Fruit fly (Drosophila melanogaster) whole organism, embryonic: ENCODE data around the gene MED15.

Source experiments
- Bdp1 ChIP-seq: fragments of 200-800 bp; sonication (Bioruptor generic); optimal IDR thresholded peaks from 3 replicates; lab custom pipeline; 2016; ENCODE audit warnings: missing biosample characterization, missing genetic modification characterization
- Blimp-1 ChIP-seq: fragments of 200-800 bp; sonication (Bioruptor generic); optimal IDR thresholded peaks from 3 replicates; lab custom pipeline; 2018; ENCODE audit warnings: missing biosample characterization, missing genetic modification characterization, mild to moderate bottlenecking, moderate library complexity, missing genetic modification reagents
- CG10267 ChIP-seq: fragments of 200-800 bp; sonication (Bioruptor generic); optimal IDR thresholded peaks from 2 replicates; lab custom pipeline; 2018; ENCODE audit warnings: missing biosample characterization, mild to moderate bottlenecking, missing genetic modification characterization, moderate library complexity
- CG11456 ChIP-seq: fragments of 200-800 bp; sonication (Bioruptor generic); IDR thresholded peaks from 3 replicates; pipeline ENCODE4 v1.3.6; 2022; ENCODE audit warnings: missing biosample characterization, missing genetic modification characterization
- CG12744 ChIP-seq: fragments of 200-800 bp; sonication (Bioruptor generic); optimal IDR thresholded peaks from 2 replicates; lab custom pipeline; 2016; ENCODE audit warnings: missing biosample characterization, missing genetic modification characterization
- CG14014 ChIP-seq: fragments of 200-800 bp; sonication (Bioruptor generic); IDR thresholded peaks from 2 replicates; pipeline ENCODE4 v1.3.6; 2022; ENCODE audit warnings: missing biosample characterization, missing genetic modification characterization
- CG14441 ChIP-seq: fragments of 200-800 bp; sonication (Bioruptor generic); IDR thresholded peaks from 2 replicates; pipeline ENCODE4 v1.3.6; 2022; ENCODE audit warnings: missing biosample characterization, missing genetic modification characterization
- CG1602 ChIP-seq: fragments of 200-800 bp; sonication (Bioruptor generic); optimal IDR thresholded peaks from 3 replicates; lab custom pipeline; 2016; ENCODE audit warnings: missing biosample characterization, missing genetic modification characterization
- CG18262 ChIP-seq: fragments of 200-800 bp; optimal IDR thresholded peaks from 3 replicates; lab custom pipeline; 2019; ENCODE audit warnings: missing biosample characterization, mild to moderate bottlenecking, missing genetic modification characterization, moderate library complexity
- CG18599 ChIP-seq: fragments of 200-800 bp; sonication (Bioruptor generic); optimal IDR thresholded peaks from 3 replicates; lab custom pipeline; 2017; ENCODE audit warnings: missing biosample characterization, missing genetic modification characterization, mild to moderate bottlenecking, moderate library complexity, missing genetic modification reagents
- CG18764 ChIP-seq: fragments of 200-800 bp; sonication (Bioruptor generic); optimal IDR thresholded peaks from 3 replicates; lab custom pipeline; 2016; ENCODE audit warnings: missing biosample characterization, missing genetic modification characterization
- CG31224 ChIP-seq: fragments of 200-800 bp; sonication (Bioruptor generic); IDR thresholded peaks from 2 replicates; pipeline ENCODE4 v1.3.6; 2022; ENCODE audit warnings: missing biosample characterization, missing genetic modification characterization
- CG31441 ChIP-seq: fragments of 200-800 bp; sonication (Bioruptor generic); IDR thresholded peaks from 2 replicates; pipeline ENCODE4 v1.3.6; 2022; ENCODE audit warnings: missing biosample characterization, missing genetic modification characterization
- CG34422 ChIP-seq: fragments of 200-800 bp; sonication (Bioruptor generic); IDR thresholded peaks from 3 replicates; pipeline ENCODE4 v1.3.6; 2022; ENCODE audit warnings: missing biosample characterization, missing genetic modification characterization
- CG3995 ChIP-seq: fragments of 200-800 bp; sonication (Bioruptor generic); optimal IDR thresholded peaks from 3 replicates; lab custom pipeline; 2016; ENCODE audit warnings: missing biosample characterization, missing genetic modification characterization
- CG4617 ChIP-seq: fragments of 200-800 bp; sonication (Bioruptor generic); optimal IDR thresholded peaks from 3 replicates; lab custom pipeline; 2016; ENCODE audit warnings: missing biosample characterization, missing genetic modification characterization, borderline replicate concordance
- CG7928 ChIP-seq: fragments of 200-800 bp; sonication (Bioruptor generic); optimal IDR thresholded peaks from 2 replicates; lab custom pipeline; 2017; ENCODE audit warnings: missing biosample characterization, mild to moderate bottlenecking, missing genetic modification characterization
- CG8765 ChIP-seq: fragments of 200-800 bp; sonication (Bioruptor generic); IDR thresholded peaks from 2 replicates; pipeline ENCODE4 v1.3.6; 2022; ENCODE audit warnings: missing biosample characterization, missing genetic modification characterization
- CG8944 ChIP-seq: fragments of 200-800 bp; sonication (Bioruptor generic); optimal IDR thresholded peaks from 3 replicates; lab custom pipeline; 2016; ENCODE audit warnings: missing biosample characterization, missing genetic modification characterization
- CG9609 ChIP-seq: fragments of 200-800 bp; sonication (Bioruptor generic); optimal IDR thresholded peaks from 3 replicates; lab custom pipeline; 2016; ENCODE audit warnings: missing biosample characterization, missing genetic modification characterization
- Dfd ChIP-seq, 2 experiments: fragments of >200 bp; optimal IDR thresholded peaks; 2 replicates each; lab custom pipeline; 2017; ENCODE audit warnings: missing biosample characterization in 2 of 2, missing genetic modification characterization in 2 of 2
- Drgx ChIP-seq: fragments of 200-800 bp; sonication (Bioruptor generic); IDR thresholded peaks from 2 replicates; pipeline ENCODE4 v1.3.6; 2022; ENCODE audit warnings: missing biosample characterization, missing genetic modification characterization
- Fer2 ChIP-seq: fragments of 200-800 bp; sonication (Bioruptor generic); optimal IDR thresholded peaks from 2 replicates; lab custom pipeline; 2018; ENCODE audit warnings: missing biosample characterization, mild to moderate bottlenecking, missing genetic modification characterization, moderate library complexity
- HmgD ChIP-seq: fragments of 200-800 bp; sonication (Bioruptor generic); optimal IDR thresholded peaks from 3 replicates; lab custom pipeline; 2016; ENCODE audit warnings: missing biosample characterization, missing genetic modification characterization
- Jarid2 ChIP-seq: fragments of 200-800 bp; sonication (Bioruptor generic); optimal IDR thresholded peaks from 3 replicates; lab custom pipeline; 2017; ENCODE audit warnings: mild to moderate bottlenecking, missing biosample characterization, missing genetic modification reagents, missing genetic modification characterization
- MESR4 ChIP-seq: fragments of 200-800 bp; sonication (Bioruptor generic); optimal IDR thresholded peaks from 2 replicates; lab custom pipeline; 2018; ENCODE audit warnings: missing biosample characterization, mild to moderate bottlenecking, missing genetic modification characterization, moderate library complexity
- Max ChIP-seq: fragments of 200-800 bp; sonication (Bioruptor generic); optimal IDR thresholded peaks from 2 replicates; lab custom pipeline; 2016; ENCODE audit warnings: missing biosample characterization, mild to moderate bottlenecking, missing genetic modification characterization
- Ptx1 ChIP-seq: fragments of 200-800 bp; sonication (Bioruptor generic); IDR thresholded peaks from 2 replicates; pipeline ENCODE4 v1.3.6; 2022; ENCODE audit warnings: missing biosample characterization, missing genetic modification characterization
- Rfx ChIP-seq: fragments of 200-800 bp; sonication (Bioruptor generic); IDR thresholded peaks from 2 replicates; pipeline ENCODE4 v1.3.6; 2022; ENCODE audit warnings: missing biosample characterization, missing genetic modification characterization
- Scr ChIP-seq: fragments of 200-800 bp; sonication (Bioruptor generic); IDR thresholded peaks from 2 replicates; pipeline ENCODE4 v1.3.6; 2022; ENCODE audit warnings: missing biosample characterization, missing genetic modification characterization; ENCODE audit not compliant: partially characterized antibody
- Six4 ChIP-seq: fragments of 200-800 bp; sonication (Bioruptor generic); optimal IDR thresholded peaks from 2 replicates; lab custom pipeline; 2016; ENCODE audit warnings: missing biosample characterization, missing genetic modification characterization
- Spps ChIP-seq: fragments of 200-800 bp; sonication (Bioruptor generic); optimal IDR thresholded peaks from 2 replicates; lab custom pipeline; 2018; ENCODE audit warnings: missing biosample characterization, mild to moderate bottlenecking, missing genetic modification characterization
- Ssrp ChIP-seq: fragments of 200-800 bp; sonication (Bioruptor generic); optimal IDR thresholded peaks from 2 replicates; lab custom pipeline; 2018; ENCODE audit warnings: missing biosample characterization, mild to moderate bottlenecking, missing genetic modification characterization, moderate library complexity
- Usf ChIP-seq: fragments of 200-800 bp; sonication (Bioruptor generic); optimal IDR thresholded peaks from 2 replicates; lab custom pipeline; 2017; ENCODE audit warnings: missing genotype, missing biosample characterization, missing genetic modification characterization
- Xbp1 ChIP-seq: fragments of 200-800 bp; sonication (Bioruptor generic); optimal IDR thresholded peaks from 3 replicates; lab custom pipeline; 2016; ENCODE audit warnings: missing biosample characterization, mild to moderate bottlenecking, missing genetic modification characterization
- bab2 ChIP-seq: fragments of 200-800 bp; sonication (Bioruptor generic); optimal IDR thresholded peaks from 2 replicates; lab custom pipeline; 2016; ENCODE audit warnings: missing biosample characterization, missing genetic modification characterization
- bsh ChIP-seq, 2 experiments: fragments of 200-800 bp; sonication (Bioruptor generic); optimal IDR thresholded peaks; 2 replicates each; lab custom pipeline; 2017 to 2018; ENCODE audit warnings: mild to moderate bottlenecking in 2 of 2, missing biosample characterization in 2 of 2, missing genetic modification characterization in 2 of 2, moderate library complexity in 1 of 2
- cad ChIP-seq: fragments of >200 bp; optimal IDR thresholded peaks from 2 replicates; lab custom pipeline; 2017; ENCODE audit warnings: missing biosample characterization, missing genetic modification characterization
- emc ChIP-seq: fragments of 200-800 bp; sonication (Bioruptor generic); optimal IDR thresholded peaks from 2 replicates; lab custom pipeline; 2016; ENCODE audit warnings: missing biosample characterization, missing genetic modification characterization
- gce ChIP-seq: fragments of 200-800 bp; sonication (Bioruptor generic); IDR thresholded peaks from 3 replicates; pipeline ENCODE4 v1.3.6; 2022; ENCODE audit warnings: missing biosample characterization, missing genetic modification characterization
- grau ChIP-seq: fragments of 200-800 bp; optimal IDR thresholded peaks from 3 replicates; lab custom pipeline; 2019; ENCODE audit warnings: missing biosample characterization, mild to moderate bottlenecking, missing genetic modification characterization, moderate library complexity
- hb ChIP-seq: fragments of 200-800 bp; sonication (Bioruptor generic); IDR thresholded peaks from 3 replicates; pipeline ENCODE4 v1.3.6; 2022; ENCODE audit warnings: missing biosample characterization, missing genetic modification characterization; ENCODE audit not compliant: partially characterized antibody
- kni ChIP-seq: fragments of 200-800 bp; sonication (Bioruptor generic); optimal IDR thresholded peaks from 3 replicates; lab custom pipeline; 2017; ENCODE audit warnings: mild to moderate bottlenecking, missing biosample characterization, missing genetic modification reagents, missing genetic modification characterization
- mam ChIP-seq: fragments of 200-800 bp; sonication (Bioruptor generic); optimal IDR thresholded peaks from 3 replicates; lab custom pipeline; 2016; ENCODE audit warnings: missing biosample characterization, missing genetic modification characterization
- prd ChIP-seq, 3 experiments: fragments of >200 bp in 2 of 3; fragments of 200-800 bp in 1 of 3; sonication (Bioruptor generic) in 1 of 3; optimal IDR thresholded peaks in 2 of 3; IDR thresholded peaks in 1 of 3; 2 replicates in 2 of 3; 3 replicates in 1 of 3; pipeline versions ENCODE4 v1.3.6 to Lab custom; 2017 to 2022; ENCODE audit warnings: missing biosample characterization in 1 of 3, missing genetic modification characterization in 1 of 3
- schlank ChIP-seq: fragments of 200-800 bp; sonication (Bioruptor generic); optimal IDR thresholded peaks from 2 replicates; lab custom pipeline; 2018; ENCODE audit warnings: missing biosample characterization, mild to moderate bottlenecking, missing genetic modification characterization
- scrt ChIP-seq: fragments of 200-800 bp; sonication (Bioruptor generic); optimal IDR thresholded peaks from 2 replicates; lab custom pipeline; 2018; ENCODE audit warnings: missing biosample characterization, mild to moderate bottlenecking, missing genetic modification characterization, moderate library complexity
- sd ChIP-seq: fragments of 200-800 bp; sonication (Bioruptor generic); optimal IDR thresholded peaks from 3 replicates; lab custom pipeline; 2018; ENCODE audit warnings: missing biosample characterization, mild to moderate bottlenecking, missing genetic modification characterization, moderate library complexity
- sens ChIP-seq: fragments of 200-800 bp; sonication (Bioruptor generic); peaks from one replicate; lab custom pipeline; 2016; ENCODE audit warnings: missing biosample characterization, missing genetic modification characterization
- sna ChIP-seq: fragments of 200-800 bp; sonication (Bioruptor generic); IDR thresholded peaks from 2 replicates; pipeline ENCODE4 v1.3.6; 2022; ENCODE audit warnings: missing biosample characterization, missing genetic modification characterization; ENCODE audit not compliant: partially characterized antibody
- zfh2 ChIP-seq: fragments of 200-800 bp; sonication (Bioruptor generic); optimal IDR thresholded peaks from 2 replicates; lab custom pipeline; 2016; ENCODE audit warnings: missing biosample characterization, missing genetic modification characterization

MED15 gene

DNA sequence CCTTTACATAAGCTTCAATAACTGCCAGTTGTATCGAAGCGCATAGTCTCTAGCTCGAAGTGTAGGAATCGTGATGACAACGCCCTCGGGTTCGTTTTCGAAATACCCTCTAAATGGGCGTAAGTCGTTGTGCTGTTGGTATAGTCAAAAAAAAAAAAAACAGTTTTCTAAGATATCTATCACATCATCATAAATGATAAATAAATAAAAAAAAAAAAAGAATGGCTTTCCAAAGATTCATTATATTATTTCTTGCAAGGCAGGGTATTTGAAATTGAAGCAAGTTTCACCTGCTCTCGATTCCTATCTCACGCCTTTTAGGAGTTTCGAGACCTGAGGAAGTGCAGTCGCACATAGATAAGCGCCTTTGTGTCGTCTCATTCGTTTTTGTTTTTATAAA lies 20.5 kb downstream of the MED15 start (continued):
- TF ChIP-seq schlank (no peak), Ptx1 (peak; percentile 75), CG9609 (GFP tag; lab: Kevin White, UChicago) (no peak), Six4 (no peak), scrt (GFP tag; lab: Kevin White, UChicago) (no peak), Bdp1 (GFP tag; lab: Kevin White, UChicago) (no peak), CG4617 (GFP tag; lab: Kevin White, UChicago) (no peak), CG8765 (no peak), CG12744 (GFP tag; lab: Kevin White, UChicago) (no peak), sna (no peak), mam (GFP tag; lab: Kevin White, UChicago) (no peak), cad (GFP tag; lab: Kevin White, UChicago) (no peak), CG31224 (GFP tag; lab: Robert Waterston, UW) (no peak), Ssrp (tag; lab: Kevin White, UChicago) (peak; percentile 37), HmgD (GFP tag; lab: Kevin White, UChicago) (no peak), CG11456 (GFP tag; lab: Robert Waterston, UW) (no peak), CG34422 (GFP tag; lab: Robert Waterston, UW) (no peak), bab2 (GFP tag; lab: Kevin White, UChicago) (peak; percentile 40), sd (no peak), Drgx (GFP tag; lab: Robert Waterston, UW) (no peak), Dfd (GFP tag; optimal IDR thresholded peaks at IDR 0.05; lab: Kevin White, UChicago) (no peak), prd (optimal IDR thresholded peaks at IDR 0.05; lab: Kevin White, UChicago) (no peak), prd (GFP tag; IDR thresholded peaks at IDR 0.05; lab: Robert Waterston, UW) (peak; percentile 29; the same call in 1 of the 3 replicates), Xbp1 (GFP tag; lab: Kevin White, UChicago) (peak; percentile 62), CG10267 (no peak), CG18599 (GFP tag; lab: Kevin White, UChicago) (no peak), Max (GFP tag; lab: Kevin White, UChicago) (peak; percentile 48), sens (GFP tag; lab: Kevin White, UChicago) (peak; percentile 90), CG18764 (no peak), gce (GFP tag; lab: Robert Waterston, UW) (no peak), emc (GFP tag; lab: Kevin White, UChicago) (no peak), MESR4 (no peak), Usf (GFP tag; lab: Kevin White, UChicago) (no peak), Rfx (GFP tag; lab: Robert Waterston, UW) (0 out of 2 replicates have a peak, but pooled peaks have one; percentile 13), Blimp-1 (peak; percentile 19), CG18262 (tag; lab: Kevin White, UChicago) (no peak), CG14014 (GFP tag; lab: Robert Waterston, UW) (no peak), kni (GFP tag; lab: Kevin White, UChicago) (no peak), CG8944 (GFP tag; lab: Kevin White, UChicago) (no peak), CG3995 (GFP tag; lab: Kevin White, UChicago) (no peak), Jarid2 (GFP tag; lab: Kevin White, UChicago) (no peak), grau (tag; lab: Kevin White, UChicago) (peak; percentile 34), CG7928 (GFP tag; lab: Kevin White, UChicago) (no peak), zfh2 (GFP tag; lab: Kevin White, UChicago) (no peak), Scr (no peak), Fer2 (no peak), CG1602 (GFP tag; lab: Kevin White, UChicago) (peak; percentile 21), CG14441 (GFP tag; lab: Robert Waterston, UW) (peak; percentile 25; the same call in 1 of the 2 replicates), hb (GFP tag; lab: Robert Waterston, UW) (no peak), Spps (no peak), bsh (GFP tag; optimal IDR thresholded peaks at IDR 0.05; lab: Kevin White, UChicago) (peak in 1 of 2 experiments; percentile 69), CG31441 (GFP tag; lab: Robert Waterston, UW) (no peak)
